Fruit fly (Drosophila melanogaster) whole organism, pupa: Measurements from ENCODE around the gene ND-B17.

Source experiments
- CG10348 ChIP-seq: fragments of 200-800 bp; sonication (Bioruptor generic); IDR thresholded peaks from 2 replicates; pipeline ENCODE4 v1.3.6; 2022; ENCODE audit warnings: missing biosample characterization, missing genetic modification characterization
- CG12605 ChIP-seq: fragments of 200-800 bp; sonication (Bioruptor generic); IDR thresholded peaks from 2 replicates; pipeline ENCODE4 v1.3.6; 2022; ENCODE audit warnings: missing biosample characterization, missing genetic modification characterization
- CG13204 ChIP-seq: fragments of 200-800 bp; sonication (Bioruptor generic); optimal IDR thresholded peaks from 2 replicates; lab custom pipeline; 2018; ENCODE audit warnings: missing biosample characterization, mild to moderate bottlenecking, missing genetic modification characterization, moderate library complexity
- CG14655 ChIP-seq: fragments of 200-800 bp; sonication (Bioruptor generic); optimal IDR thresholded peaks from 3 replicates; lab custom pipeline; 2017; ENCODE audit warnings: mild to moderate bottlenecking, missing biosample characterization, missing genetic modification reagents, missing genetic modification characterization
- CG15710 ChIP-seq: fragments of 200-800 bp; sonication (Bioruptor generic); optimal IDR thresholded peaks from 2 replicates; lab custom pipeline; 2018; ENCODE audit warnings: missing biosample characterization, mild to moderate bottlenecking, missing genetic modification characterization, moderate library complexity
- CG17806 ChIP-seq: fragments of 200-800 bp; sonication (Bioruptor generic); optimal IDR thresholded peaks from 2 replicates; lab custom pipeline; 2018; ENCODE audit warnings: missing biosample characterization, mild to moderate bottlenecking, missing genetic modification characterization, moderate library complexity
- CG32121 ChIP-seq: fragments of 200-800 bp; sonication (Bioruptor generic); IDR thresholded peaks from 2 replicates; pipeline ENCODE4 v1.3.6; 2022; ENCODE audit warnings: missing biosample characterization, missing genetic modification characterization
- CG34367 ChIP-seq: fragments of 200-800 bp; sonication (Bioruptor generic); optimal IDR thresholded peaks from 2 replicates; lab custom pipeline; 2018; ENCODE audit warnings: missing biosample characterization, mild to moderate bottlenecking, missing genetic modification characterization
- CG4496 ChIP-seq: fragments of 200-800 bp; sonication (Bioruptor generic); IDR thresholded peaks from 3 replicates; pipeline ENCODE4 v1.3.6; 2022; ENCODE audit warnings: missing biosample characterization, missing genetic modification characterization
- CG8159 ChIP-seq: fragments of 200-800 bp; sonication (Bioruptor generic); optimal IDR thresholded peaks from 3 replicates; lab custom pipeline; 2018; ENCODE audit warnings: missing biosample characterization, mild to moderate bottlenecking, missing genetic modification characterization, moderate library complexity
- CG8301 ChIP-seq: fragments of 200-800 bp; sonication (Bioruptor generic); optimal IDR thresholded peaks from 2 replicates; lab custom pipeline; 2018; ENCODE audit warnings: missing biosample characterization, mild to moderate bottlenecking, missing genetic modification characterization
- CG9948 ChIP-seq: fragments of 200-800 bp; sonication (Bioruptor generic); optimal IDR thresholded peaks from 2 replicates; lab custom pipeline; 2018; ENCODE audit warnings: missing biosample characterization, mild to moderate bottlenecking, missing genetic modification characterization, moderate library complexity
- D1 ChIP-seq: fragments of 200-800 bp; sonication (Bioruptor generic); optimal IDR thresholded peaks from 2 replicates; lab custom pipeline; 2018; ENCODE audit warnings: missing biosample characterization, mild to moderate bottlenecking, missing genetic modification characterization, moderate library complexity
- EcR ChIP-seq: fragments of 200-800 bp; sonication (Bioruptor generic); optimal IDR thresholded peaks from 3 replicates; lab custom pipeline; 2019; ENCODE audit warnings: missing biosample characterization, missing genetic modification characterization, mild to moderate bottlenecking, moderate library complexity, missing genetic modification reagents
- Ets98B ChIP-seq: fragments of 200-800 bp; sonication (Bioruptor generic); IDR thresholded peaks from 2 replicates; pipeline ENCODE4 v1.3.6; 2022; ENCODE audit warnings: missing biosample characterization, missing genetic modification characterization
- Pif1A ChIP-seq: fragments of 200-800 bp; sonication (Bioruptor generic); optimal IDR thresholded peaks from 3 replicates; lab custom pipeline; 2016; ENCODE audit warnings: missing biosample characterization, missing genetic modification characterization
- Pif1B ChIP-seq: fragments of 200-800 bp; sonication (Bioruptor generic); optimal IDR thresholded peaks from 3 replicates; lab custom pipeline; 2016; ENCODE audit warnings: missing biosample characterization, missing genetic modification characterization
- Snoo ChIP-seq: fragments of 200-800 bp; sonication (Bioruptor generic); optimal IDR thresholded peaks from 3 replicates; lab custom pipeline; 2017; ENCODE audit warnings: missing biosample characterization, mild to moderate bottlenecking, missing genetic modification characterization, inconsistent platforms
- fd96Ca ChIP-seq: fragments of 200-800 bp; sonication (Bioruptor generic); IDR thresholded peaks from 3 replicates; pipeline ENCODE4 v1.3.6; 2022; ENCODE audit warnings: missing biosample characterization, missing genetic modification characterization
- gl ChIP-seq: fragments of 200-800 bp; sonication (Bioruptor generic); optimal IDR thresholded peaks from 2 replicates; lab custom pipeline; 2018; ENCODE audit warnings: missing biosample characterization, mild to moderate bottlenecking, missing genetic modification characterization
- rn ChIP-seq: fragments of 200-800 bp; sonication (Bioruptor generic); IDR thresholded peaks from 2 replicates; pipeline ENCODE4 v1.3.6; 2022; ENCODE audit warnings: missing biosample characterization, missing genetic modification characterization

ND-B17 gene

dm6 chr2L:15770978-15771377, 20.1 kb upstream of the ND-B17 start, which contains the start of gene Ku80:
TSS of gene Ku80 (minus strand) at chr2L:15771159.
- TF ChIP-seq D1 (tag; lab: Kevin White, UChicago) (peak; percentile 29), CG8301 (tag; lab: Kevin White, UChicago) (no peak)
- TF ChIP-seq, all 21 proteins: peak for 1

- TF ChIP-seq CG32121 (GFP tag; lab: Robert Waterston, UW) (no peak), Pif1B (GFP tag; lab: Kevin White, UChicago) (no peak), CG8159 (tag; lab: Kevin White, UChicago) (no peak), Snoo (tag; lab: Kevin White, UChicago) (no peak), EcR (GFP tag; lab: Kevin White, UChicago) (no peak), CG4496 (GFP tag; lab: Robert Waterston, UW) (no peak)
Observed at dm6 chr2L:15768097-15768496, 17.2 kb upstream of the ND-B17 start, which contains the start of gene wek. TSS of gene wek (minus strand) at chr2L:15768349.

dm6 chr2L:15764029-15764428, 13.2 kb upstream of the ND-B17 start, which contains the start of gene CG3793:
TSS of gene CG3793 (plus strand) at chr2L:15764220.
- no peak for TF ChIP-seq gl
- no peak for TF ChIP-seq Ets98B (GFP tag; lab: Robert Waterston, UW)
- TF ChIP-seq CG8159 (tag; lab: Kevin White, UChicago) = no peak
- no peak for TF ChIP-seq CG8301 (tag; lab: Kevin White, UChicago)
- no peak for TF ChIP-seq Pif1A
- no peak for TF ChIP-seq Snoo (tag; lab: Kevin White, UChicago)
- no peak for TF ChIP-seq CG15710 (tag; lab: Kevin White, UChicago)
- no peak for TF ChIP-seq fd96Ca
- no peak for TF ChIP-seq EcR (GFP tag; lab: Kevin White, UChicago)
- TF ChIP-seq D1 (tag; lab: Kevin White, UChicago) = no peak
- no peak for TF ChIP-seq CG14655 (GFP tag; lab: Kevin White, UChicago)
- no peak for TF ChIP-seq CG34367 (tag; lab: Kevin White, UChicago)
- no peak for TF ChIP-seq CG12605 (GFP tag; lab: Robert Waterston, UW)
- TF ChIP-seq CG4496 (GFP tag; lab: Robert Waterston, UW) = no peak
- no peak for TF ChIP-seq CG9948
- TF ChIP-seq rn (GFP tag; lab: Robert Waterston, UW) = no peak
- TF ChIP-seq, all 21 proteins: peak for 0

dm6 chr2L:15763401-15763800, 12.5 kb upstream of the ND-B17 start:
- TF ChIP-seq Pif1A (no peak), CG8159 (tag; lab: Kevin White, UChicago) (no peak), CG13204 (GFP tag; lab: Kevin White, UChicago) (no peak), Snoo (tag; lab: Kevin White, UChicago) (no peak), CG8301 (tag; lab: Kevin White, UChicago) (no peak), CG12605 (GFP tag; lab: Robert Waterston, UW) (no peak), D1 (tag; lab: Kevin White, UChicago) (no peak)

dm6 chr2L:15762466-15762865, 11.6 kb upstream of the ND-B17 start, which contains the start of gene Gli:
TSS of gene Gli (minus strand) at chr2L:15762758.
- TF ChIP-seq CG34367 (tag; lab: Kevin White, UChicago) (no peak), CG8159 (tag; lab: Kevin White, UChicago) (no peak), CG15710 (tag; lab: Kevin White, UChicago) (no peak), CG13204 (GFP tag; lab: Kevin White, UChicago) (no peak), fd96Ca (peak; percentile 6; the same call in 1 of the 3 replicates), Pif1A (no peak), CG9948 (no peak), CG32121 (GFP tag; lab: Robert Waterston, UW) (peak; percentile 34; the same call in 1 of the 2 replicates), CG10348 (GFP tag; lab: Robert Waterston, UW) (no peak), CG8301 (tag; lab: Kevin White, UChicago) (no peak), Pif1B (GFP tag; lab: Kevin White, UChicago) (no peak), rn (GFP tag; lab: Robert Waterston, UW) (no peak), CG4496 (GFP tag; lab: Robert Waterston, UW) (peak; percentile 51), CG12605 (GFP tag; lab: Robert Waterston, UW) (peak; percentile 36; the same call in 1 of the 2 replicates), CG17806 (tag; lab: Kevin White, UChicago) (no peak), gl (peak; percentile 31), CG14655 (GFP tag; lab: Kevin White, UChicago) (no peak), Snoo (tag; lab: Kevin White, UChicago) (no peak), Ets98B (GFP tag; lab: Robert Waterston, UW) (peak; percentile 69), D1 (tag; lab: Kevin White, UChicago) (peak; percentile 6), EcR (GFP tag; lab: Kevin White, UChicago) (peak; percentile 81)

dm6 chr2L:15761409-15762407, 10.8 kb upstream of the ND-B17 start:
- TF ChIP-seq CG15710 (tag; lab: Kevin White, UChicago) = peak; percentile 81
- peak; percentile 63 for TF ChIP-seq Pif1B (GFP tag; lab: Kevin White, UChicago)
- TF ChIP-seq EcR (GFP tag; lab: Kevin White, UChicago) = peak; percentile 83
- no peak for TF ChIP-seq CG14655 (GFP tag; lab: Kevin White, UChicago)
- TF ChIP-seq CG9948 = peak; percentile 81
- TF ChIP-seq CG32121 (GFP tag; lab: Robert Waterston, UW) = peak; percentile 85
- TF ChIP-seq fd96Ca = 0 out of 3 replicates have a peak, but pooled peaks have one; percentile 62
- peak; percentile 59 for TF ChIP-seq rn (GFP tag; lab: Robert Waterston, UW)
- peak; percentile 79 for TF ChIP-seq CG17806 (tag; lab: Kevin White, UChicago)
- no peak for TF ChIP-seq CG13204 (GFP tag; lab: Kevin White, UChicago)
- TF ChIP-seq CG12605 (GFP tag; lab: Robert Waterston, UW) = peak; percentile 75
- peak; percentile 64 for TF ChIP-seq CG34367 (tag; lab: Kevin White, UChicago)
- peak; percentile 76 for TF ChIP-seq CG8301 (tag; lab: Kevin White, UChicago)
- peak; percentile 83 for TF ChIP-seq CG4496 (GFP tag; lab: Robert Waterston, UW)
- peak; percentile 14 for TF ChIP-seq gl
- TF ChIP-seq Pif1A = no peak
- TF ChIP-seq CG10348 (GFP tag; lab: Robert Waterston, UW) = no peak
- TF ChIP-seq D1 (tag; lab: Kevin White, UChicago) = peak; percentile 17
- peak; percentile 87 for TF ChIP-seq CG8159 (tag; lab: Kevin White, UChicago)
- TF ChIP-seq Snoo (tag; lab: Kevin White, UChicago) = peak; percentile 78
- peak; percentile 81 for TF ChIP-seq Ets98B (GFP tag; lab: Robert Waterston, UW)
